Worm (Caenorhabditis elegans) whole organism, midembryonic: ENCODE results near the gene F58D2.4.

Experiments used
- T22C8.4 ChIP-seq: fragments of 200-800 bp; sonication (Bioruptor generic); IDR thresholded peaks from 2 replicates; pipeline ENCODE4 v1.3.6; 2022; ENCODE audit warnings: missing genetic modification characterization, missing compliant biosample characterization
- cog-1 ChIP-seq: sonication (generic microtip); optimal IDR thresholded peaks from 2 replicates; lab custom pipeline; 2016; ENCODE audit warnings: missing genetic modification characterization, missing compliant biosample characterization
- tab-1 ChIP-seq: fragments of 200-800 bp; sonication (Bioruptor generic); IDR thresholded peaks from 2 replicates; pipeline ENCODE4 v1.3.6; 2022; ENCODE audit warnings: missing genetic modification characterization, missing compliant biosample characterization
- ztf-29 ChIP-seq: fragments of 200-800 bp; sonication (Bioruptor generic); IDR thresholded peaks from 2 replicates; pipeline ENCODE4 v1.3.6; 2022; ENCODE audit warnings: missing genetic modification reagents, missing genetic modification characterization, missing compliant biosample characterization

- TF ChIP-seq cog-1 (tag; lab: Kevin White, UChicago) (no peak), ztf-29 (no peak), T22C8.4 (no peak), tab-1 (no peak)
Observed at ce11 chrIV:13189467-13189866, 608 bp upstream of the F58D2.4 start, which contains the start of gene F58D2.2.
